Fruit fly (Drosophila melanogaster) whole organism, prepupa: ENCODE data around the gene vap.
A peak's percentile ranks its signal among the peaks of the same experiment; 100 is the strongest.

Experiments used
- CG10631 ChIP-seq: fragments of 200-800 bp; sonication (Bioruptor generic); optimal IDR thresholded peaks from 2 replicates; lab custom pipeline; 2016; ENCODE audit warnings: missing biosample characterization, missing genetic modification characterization
- CG10669 ChIP-seq: fragments of 200-800 bp; sonication (Bioruptor generic); optimal IDR thresholded peaks from 3 replicates; lab custom pipeline; 2018; ENCODE audit warnings: missing biosample characterization, mild to moderate bottlenecking, missing genetic modification characterization, moderate library complexity
- CG11762 ChIP-seq: fragments of 200-800 bp; sonication (Bioruptor generic); optimal IDR thresholded peaks from 3 replicates; lab custom pipeline; 2016; ENCODE audit warnings: missing biosample characterization, missing genetic modification characterization; ENCODE audit not compliant: insufficient read depth
- CG11902 ChIP-seq: fragments of 200-800 bp; sonication (Bioruptor generic); optimal IDR thresholded peaks from 3 replicates; lab custom pipeline; 2016; ENCODE audit warnings: missing biosample characterization, missing genetic modification characterization
- CG3032 ChIP-seq: fragments of 200-800 bp; optimal IDR thresholded peaks from 2 replicates; lab custom pipeline; 2019; ENCODE audit warnings: missing biosample characterization, mild to moderate bottlenecking, missing genetic modification characterization, moderate library complexity
- CG32006 ChIP-seq: fragments of 200-800 bp; sonication (Bioruptor generic); optimal IDR thresholded peaks from 3 replicates; lab custom pipeline; 2017; ENCODE audit warnings: missing biosample characterization, mild to moderate bottlenecking, missing genetic modification characterization
- CG34406 ChIP-seq: fragments of 200-800 bp; sonication (Bioruptor generic); optimal IDR thresholded peaks from 3 replicates; lab custom pipeline; 2016; ENCODE audit warnings: missing biosample characterization, missing genetic modification characterization
- CG3919 ChIP-seq: fragments of 200-800 bp; sonication (Bioruptor generic); optimal IDR thresholded peaks from 3 replicates; lab custom pipeline; 2016; ENCODE audit warnings: missing biosample characterization, missing genetic modification characterization
- CG6163 ChIP-seq: fragments of 200-800 bp; sonication (Bioruptor generic); IDR thresholded peaks from 3 replicates; pipeline ENCODE4 v1.3.6; 2022; ENCODE audit warnings: missing biosample characterization, missing genetic modification characterization
- CG6792 ChIP-seq: fragments of 200-800 bp; sonication (Bioruptor generic); optimal IDR thresholded peaks from 3 replicates; lab custom pipeline; 2016; ENCODE audit warnings: missing biosample characterization, missing genetic modification characterization
- CG7368 ChIP-seq: fragments of 200-800 bp; sonication (Bioruptor generic); optimal IDR thresholded peaks from 3 replicates; lab custom pipeline; 2016; ENCODE audit warnings: missing biosample characterization, missing genetic modification characterization
- CG8119 ChIP-seq: fragments of 200-800 bp; sonication (Bioruptor generic); IDR thresholded peaks from 3 replicates; pipeline ENCODE4 v1.3.6; 2022; ENCODE audit warnings: missing biosample characterization, missing genetic modification characterization
- CG8319 ChIP-seq: fragments of 200-800 bp; sonication (Bioruptor generic); optimal IDR thresholded peaks from 3 replicates; lab custom pipeline; 2016; ENCODE audit warnings: missing biosample characterization, missing genetic modification characterization
- CG8632 ChIP-seq: fragments of 200-800 bp; sonication (Bioruptor generic); optimal IDR thresholded peaks from 3 replicates; lab custom pipeline; 2016; ENCODE audit warnings: missing biosample characterization, missing genetic modification characterization
- CG9139 ChIP-seq: fragments of 200-800 bp; sonication (Bioruptor generic); optimal IDR thresholded peaks from 3 replicates; lab custom pipeline; 2017; ENCODE audit warnings: missing biosample characterization, mild to moderate bottlenecking, missing genetic modification characterization
- Eip75B ChIP-seq: fragments of 200-800 bp; sonication (Bioruptor generic); optimal IDR thresholded peaks from 3 replicates; lab custom pipeline; 2016; ENCODE audit warnings: missing biosample characterization, missing genetic modification characterization
- Eip78C ChIP-seq: fragments of 200-800 bp; sonication (Bioruptor generic); peaks from one replicate; lab custom pipeline; 2016; ENCODE audit warnings: missing biosample characterization, missing genetic modification characterization
- Eip93F ChIP-seq: fragments of 200-800 bp; sonication (Bioruptor generic); optimal IDR thresholded peaks from 2 replicates; lab custom pipeline; 2016; ENCODE audit warnings: missing biosample characterization, mild to moderate bottlenecking, missing genetic modification characterization
- Ets96B ChIP-seq: fragments of 200-800 bp; optimal IDR thresholded peaks from 2 replicates; lab custom pipeline; 2019; ENCODE audit warnings: missing biosample characterization, mild to moderate bottlenecking, missing genetic modification characterization, moderate library complexity
- Gug ChIP-seq: fragments of 200-800 bp; sonication (Bioruptor generic); IDR thresholded peaks from 2 replicates; pipeline ENCODE4 v1.3.6; 2022; ENCODE audit warnings: missing biosample characterization, missing genetic modification characterization
- Hr38 ChIP-seq: sonication (Bioruptor generic); optimal IDR thresholded peaks from 2 replicates; lab custom pipeline; 2016; ENCODE audit warnings: missing biosample characterization, missing genetic modification characterization
- Lpt ChIP-seq: fragments of 200-800 bp; sonication (Bioruptor generic); optimal IDR thresholded peaks from 3 replicates; lab custom pipeline; 2016; ENCODE audit warnings: missing biosample characterization, missing genetic modification characterization
- OdsH ChIP-seq: fragments of 200-800 bp; sonication (Bioruptor generic); optimal IDR thresholded peaks from 3 replicates; lab custom pipeline; 2016; ENCODE audit warnings: missing biosample characterization, missing genetic modification characterization
- Sox102F ChIP-seq: fragments of 200-800 bp; sonication (Bioruptor generic); optimal IDR thresholded peaks from 2 replicates; lab custom pipeline; 2016; ENCODE audit warnings: missing biosample characterization, mild to moderate bottlenecking, missing genetic modification characterization
- Sox15 ChIP-seq: fragments of 200-800 bp; sonication (Bioruptor generic); optimal IDR thresholded peaks from 3 replicates; lab custom pipeline; 2016; ENCODE audit warnings: missing biosample characterization, missing genetic modification characterization
- achi ChIP-seq: fragments of 200-800 bp; sonication (Bioruptor generic); optimal IDR thresholded peaks from 3 replicates; lab custom pipeline; 2016; ENCODE audit warnings: missing biosample characterization, missing genetic modification characterization
- cyc ChIP-seq: fragments of 200-800 bp; sonication (Bioruptor generic); optimal IDR thresholded peaks from 3 replicates; lab custom pipeline; 2016; ENCODE audit warnings: missing biosample characterization, missing genetic modification characterization
- dac ChIP-seq: fragments of 200-800 bp; sonication (Bioruptor generic); optimal IDR thresholded peaks from 2 replicates; lab custom pipeline; 2017; ENCODE audit warnings: missing biosample characterization, mild to moderate bottlenecking, missing genetic modification characterization
- esn ChIP-seq: fragments of 200-800 bp; sonication (Bioruptor generic); optimal IDR thresholded peaks from 2 replicates; lab custom pipeline; 2016; ENCODE audit warnings: missing biosample characterization, mild to moderate bottlenecking, missing genetic modification characterization, moderate library complexity
- fd59A ChIP-seq: fragments of 200-800 bp; sonication (Bioruptor generic); optimal IDR thresholded peaks from 2 replicates; lab custom pipeline; 2017; ENCODE audit warnings: missing biosample characterization, mild to moderate bottlenecking, missing genetic modification characterization, missing genetic modification reagents
- fd85E ChIP-seq: fragments of 200-800 bp; sonication (Bioruptor generic); optimal IDR thresholded peaks from 3 replicates; lab custom pipeline; 2016; ENCODE audit warnings: missing biosample characterization, missing genetic modification characterization
- lz ChIP-seq: fragments of 200-800 bp; sonication (Bioruptor generic); optimal IDR thresholded peaks from 3 replicates; lab custom pipeline; 2016; ENCODE audit warnings: missing biosample characterization, missing genetic modification characterization
- pdm3 ChIP-seq: fragments of 200-800 bp; sonication (Bioruptor generic); optimal IDR thresholded peaks from 3 replicates; lab custom pipeline; 2016; ENCODE audit warnings: missing biosample characterization, missing genetic modification characterization
- salr ChIP-seq, 2 experiments: fragments of 200-800 bp; sonication (Bioruptor generic); optimal IDR thresholded peaks; 3 replicates each; lab custom pipeline; 2016 to 2018; ENCODE audit warnings: missing biosample characterization in 2 of 2, missing genetic modification characterization in 2 of 2, mild to moderate bottlenecking in 1 of 2
- spab ChIP-seq: fragments of 200-800 bp; sonication (Bioruptor generic); optimal IDR thresholded peaks from 2 replicates; lab custom pipeline; 2017; ENCODE audit warnings: missing biosample characterization, mild to moderate bottlenecking, missing genetic modification characterization, missing genetic modification reagents
- ss ChIP-seq, 2 experiments: fragments of 200-800 bp; sonication (Bioruptor generic); optimal IDR thresholded peaks; 2 replicates in 1 of 2; 3 replicates in 1 of 2; lab custom pipeline; 2017 to 2018; ENCODE audit warnings: mild to moderate bottlenecking in 2 of 2, missing biosample characterization in 2 of 2, missing genetic modification characterization in 2 of 2, moderate library complexity in 1 of 2
- svp ChIP-seq: fragments of 200-800 bp; sonication (Bioruptor generic); peaks from one replicate; lab custom pipeline; 2016; ENCODE audit warnings: missing biosample characterization, missing genetic modification characterization
- vri ChIP-seq: fragments of 200-800 bp; sonication (Bioruptor generic); optimal IDR thresholded peaks from 3 replicates; lab custom pipeline; 2016; ENCODE audit warnings: missing biosample characterization, mild to moderate bottlenecking, missing genetic modification characterization

vap gene

DNA sequence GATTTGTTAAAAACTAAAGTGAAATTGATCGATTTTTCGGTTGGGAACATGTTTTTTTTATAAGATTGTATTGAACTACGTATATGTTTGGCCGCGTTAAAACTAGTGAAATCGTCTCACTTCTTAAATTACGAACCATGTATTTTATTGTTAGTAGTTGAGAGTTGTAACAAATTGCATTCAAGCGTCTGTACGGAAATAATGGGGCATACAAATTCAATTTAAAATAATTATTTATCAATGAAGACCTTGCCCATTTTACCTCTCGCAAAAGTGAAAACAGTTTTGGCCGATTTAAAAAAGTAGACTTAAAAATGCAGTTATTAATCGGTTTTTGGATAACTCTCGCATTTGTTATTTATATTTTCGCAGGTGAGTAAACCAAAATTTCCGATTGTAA lies 3.2 kb upstream of the vap start, which contains the start of gene Muc14A:
Gene Muc14A, plus strand, starts transcription at position 301 of the 400 bp plus-strand sequence.
- TF ChIP-seq cyc (GFP tag; lab: Kevin White, UChicago) (no peak), fd85E (no peak), Ets96B (tag; lab: Kevin White, UChicago) (no peak), Eip93F (GFP tag; lab: Kevin White, UChicago) (no peak), CG11902 (no peak), CG3919 (GFP tag; lab: Kevin White, UChicago) (no peak), Sox102F (no peak), vri (no peak), CG6792 (GFP tag; lab: Kevin White, UChicago) (no peak), pdm3 (GFP tag; lab: Kevin White, UChicago) (no peak), Eip75B (no peak)

DNA sequence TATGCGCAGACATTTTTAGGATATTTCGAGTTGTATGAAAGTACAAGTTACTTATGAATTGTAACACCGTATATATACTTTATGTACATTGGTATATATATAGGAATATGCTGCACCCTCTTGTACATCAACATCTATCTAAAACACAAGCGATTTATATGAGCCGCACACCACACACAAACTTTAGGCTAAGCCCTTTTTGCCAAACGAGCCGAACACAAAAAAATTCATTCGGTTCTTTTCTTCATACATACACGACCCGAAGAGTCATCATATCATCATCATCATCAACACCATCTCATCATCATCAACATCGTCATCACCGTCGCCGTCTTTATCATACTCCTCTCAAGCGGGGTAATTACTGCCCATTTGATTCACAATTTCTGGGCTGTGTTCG lies 546 bp downstream of the vap start:
- TF ChIP-seq CG7368 (GFP tag; lab: Kevin White, UChicago), result no peak
- no peak for TF ChIP-seq CG11762 (GFP tag; lab: Kevin White, UChicago)
- no peak for TF ChIP-seq Eip78C (GFP tag; lab: Kevin White, UChicago)
- no peak for TF ChIP-seq dac (GFP tag; lab: Kevin White, UChicago)
- TF ChIP-seq CG8119 (GFP tag; lab: Robert Waterston, UW), result no peak
- TF ChIP-seq CG32006 (GFP tag; lab: Kevin White, UChicago), result no peak
- TF ChIP-seq esn (GFP tag; lab: Kevin White, UChicago), result no peak
- no peak for TF ChIP-seq CG9139 (GFP tag; lab: Kevin White, UChicago)
- no peak for TF ChIP-seq CG3032 (tag; lab: Kevin White, UChicago)
- no peak for TF ChIP-seq ss (GFP tag; optimal IDR thresholded peaks at IDR 0.05; lab: Kevin White, UChicago)
- no peak for TF ChIP-seq Ets96B (tag; lab: Kevin White, UChicago)
- TF ChIP-seq Eip93F (GFP tag; lab: Kevin White, UChicago), result no peak
- TF ChIP-seq spab, result no peak
- TF ChIP-seq CG10669, result no peak

DNA sequence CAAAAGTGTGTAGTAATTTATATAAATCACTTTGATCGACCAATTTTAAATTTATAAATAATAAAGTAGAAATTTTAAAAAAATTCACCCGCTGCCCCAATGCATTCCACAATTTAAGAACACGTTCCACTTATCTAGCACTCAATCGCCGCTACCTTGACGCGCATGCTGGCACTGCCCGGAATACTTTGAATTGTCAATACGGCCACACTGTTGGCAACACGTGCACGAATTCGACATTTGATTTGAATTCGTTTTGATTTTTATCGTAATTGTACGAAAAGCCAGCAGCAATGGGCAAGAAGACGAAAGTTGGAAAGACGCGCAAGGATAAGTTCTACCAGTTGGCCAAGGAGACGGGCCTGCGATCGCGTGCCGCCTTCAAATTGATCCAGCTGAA lies 8.8 kb downstream of the vap start, which contains the start of gene CG8939:
Gene CG8939, plus strand, starts transcription at position 186 of the 400 bp plus-strand sequence.
- peak; percentile 21 for TF ChIP-seq Eip78C (GFP tag; lab: Kevin White, UChicago)
- TF ChIP-seq CG10669, result no peak

DNA sequence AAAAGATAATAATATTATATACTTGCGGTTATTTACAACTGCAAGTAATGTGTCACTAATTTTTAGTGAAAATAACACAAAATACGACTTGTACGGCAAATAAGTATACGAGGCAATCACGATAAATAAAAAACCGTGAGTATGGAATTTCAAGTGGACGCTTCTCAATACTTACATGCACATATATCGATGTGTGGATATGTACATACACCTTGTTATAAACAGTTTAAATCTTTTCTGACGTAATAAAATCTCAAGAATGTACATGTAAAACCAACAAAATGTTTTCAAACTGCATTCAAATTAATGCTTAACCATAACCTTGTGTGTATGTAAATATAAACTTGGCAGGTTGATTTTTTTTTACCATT lies 13.1 kb downstream of the vap start:
- TF ChIP-seq OdsH (GFP tag; lab: Kevin White, UChicago) (no peak), Eip78C (GFP tag; lab: Kevin White, UChicago) (peak; percentile 60), Lpt (GFP tag; lab: Kevin White, UChicago) (no peak)

DNA sequence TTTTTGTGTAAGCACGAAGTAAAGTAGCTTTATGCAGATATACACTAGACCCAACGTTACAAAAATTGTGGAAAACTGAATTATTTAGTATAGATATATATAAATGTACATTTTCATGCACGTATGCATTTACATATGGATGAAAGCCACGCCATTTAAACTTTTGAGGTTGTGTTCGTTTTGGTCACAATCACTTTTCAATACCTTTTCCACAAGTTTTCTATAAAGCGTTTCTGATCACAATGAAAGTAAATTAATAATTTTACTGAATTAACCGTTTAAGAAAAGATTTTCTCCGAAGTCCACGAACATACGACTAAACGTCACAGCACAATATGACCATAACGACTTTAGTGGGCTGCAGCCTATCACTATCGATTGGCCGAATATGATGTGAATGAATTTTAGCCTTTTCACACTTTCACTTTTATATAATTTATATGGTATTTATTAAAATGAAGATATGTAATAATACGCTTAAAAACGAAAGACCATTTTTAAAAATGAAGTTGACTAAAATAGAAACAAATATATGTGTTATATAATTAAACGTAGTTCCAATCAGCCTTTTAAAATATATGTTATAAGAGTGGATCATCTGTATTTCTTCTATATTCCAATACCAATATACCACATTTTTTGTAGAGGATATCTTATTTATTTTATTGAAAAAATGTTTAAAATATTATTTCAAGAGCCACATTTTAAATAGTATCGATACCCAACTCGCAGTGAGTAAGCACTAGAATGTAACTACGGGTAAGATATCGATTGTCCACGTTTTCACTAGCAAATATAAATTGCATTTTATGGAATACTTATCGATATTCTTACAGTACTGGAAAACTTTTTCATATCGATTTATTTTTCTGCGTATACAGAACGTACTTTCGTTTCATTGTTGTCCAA lies 13.7 kb downstream of the vap start, which contains the start of the genes CG46312, eIF5 and exd:
Gene CG46312, minus strand, starts transcription at position 357 of the 909 bp plus-strand sequence.
Gene eIF5, minus strand, starts transcription at position 357 of the 909 bp plus-strand sequence.
Gene exd, plus strand, starts transcription at position 851 of the 909 bp plus-strand sequence.
- no peak for TF ChIP-seq ss (GFP tag; optimal IDR thresholded peaks at IDR 0.05; lab: Kevin White, UChicago)
- no peak for TF ChIP-seq CG6163 (GFP tag; lab: Robert Waterston, UW)
- TF ChIP-seq Hr38 (GFP tag; lab: Kevin White, UChicago), result no peak
- TF ChIP-seq CG8319, result no peak
- TF ChIP-seq Lpt (GFP tag; lab: Kevin White, UChicago), result no peak
- no peak for TF ChIP-seq CG3032 (tag; lab: Kevin White, UChicago)
- no peak for TF ChIP-seq salr (GFP tag; optimal IDR thresholded peaks at IDR 0.05; lab: Kevin White, UChicago)
- TF ChIP-seq spab, result no peak
- TF ChIP-seq lz (GFP tag; lab: Kevin White, UChicago), result no peak
- TF ChIP-seq CG6792 (GFP tag; lab: Kevin White, UChicago), result no peak
- no peak for TF ChIP-seq Gug (GFP tag; lab: Robert Waterston, UW)
- TF ChIP-seq cyc (GFP tag; lab: Kevin White, UChicago), result no peak
- no peak for TF ChIP-seq Sox15 (GFP tag; lab: Kevin White, UChicago)
- peak; percentile 1 for TF ChIP-seq achi
- TF ChIP-seq Eip78C (GFP tag; lab: Kevin White, UChicago), result peak; percentile 21
- peak; percentile 17 for TF ChIP-seq CG10631 (GFP tag; lab: Kevin White, UChicago)
- TF ChIP-seq CG8632 (GFP tag; lab: Kevin White, UChicago), result no peak
- TF ChIP-seq fd59A (GFP tag; lab: Kevin White, UChicago), result no peak
- no peak for TF ChIP-seq pdm3 (GFP tag; lab: Kevin White, UChicago)
- no peak for TF ChIP-seq CG34406
- no peak for TF ChIP-seq svp (GFP tag; lab: Kevin White, UChicago)
